Worm (Caenorhabditis elegans) whole organism, young adult: ENCODE measurements around the gene F07C4.10.

ENCODE experiments used
- F33H1.4 ChIP-seq: fragments of 200-800 bp; sonication (Bioruptor generic); IDR thresholded peaks from 2 replicates; pipeline ENCODE4 v1.3.6; 2022; ENCODE audit warnings: missing genetic modification reagents, missing genetic modification characterization, missing compliant biosample characterization
- ama-1 ChIP-seq, 3 experiments: fragments of 150-350 bp in 1 of 3; sonication (generic microtip) in 2 of 3; optimal IDR thresholded peaks; 2 replicates each; lab custom pipeline; 2014 to 2018; ENCODE audit warnings: missing biosample characterization in 2 of 3, missing genetic modification characterization in 2 of 3, missing genetic modification reagents in 2 of 3
- attf-6 ChIP-seq: fragments of 200-800 bp; sonication (Bioruptor generic); IDR thresholded peaks from 2 replicates; pipeline ENCODE4 v1.3.6; 2022; ENCODE audit warnings: missing genetic modification reagents, missing genetic modification characterization, missing compliant biosample characterization
- cebp-2 ChIP-seq: fragments of 200-800 bp; sonication (Bioruptor generic); IDR thresholded peaks from 2 replicates; pipeline ENCODE4 v1.3.6; 2022; ENCODE audit warnings: missing genetic modification characterization, missing compliant biosample characterization
- hmg-1.2 ChIP-seq: fragments of 200-800 bp; sonication (Bioruptor generic); IDR thresholded peaks from 2 replicates; pipeline ENCODE4 v1.3.6; 2022; ENCODE audit warnings: missing genetic modification reagents, missing genetic modification characterization, missing compliant biosample characterization
- madf-10 ChIP-seq: sonication (generic microtip); optimal IDR thresholded peaks from 2 replicates; lab custom pipeline; 2016; ENCODE audit warnings: mild to moderate bottlenecking, missing genetic modification characterization, missing compliant biosample characterization
- nfya-1 ChIP-seq: sonication (generic microtip); optimal IDR thresholded peaks from 2 replicates; lab custom pipeline; 2017; ENCODE audit warnings: antibody characterized with exemption, missing compliant biosample characterization, missing genetic modification characterization, borderline replicate concordance; ENCODE audit not compliant: insufficient read depth
- snpc-4 ChIP-seq, 5 experiments: fragments of 150-350 bp in 1 of 5; sonication (generic microtip) in 4 of 5; optimal IDR thresholded peaks; 2 replicates each; lab custom pipeline; 2014 to 2018; ENCODE audit warnings: missing genetic modification characterization in 5 of 5, missing biosample characterization in 3 of 5, antibody characterized with exemption in 2 of 5, mild to moderate bottlenecking in 2 of 5, missing compliant biosample characterization in 2 of 5, missing genotype in 2 of 5, moderate library complexity in 2 of 5, missing genetic modification reagents in 1 of 5
- tbx-9 ChIP-seq: sonication (generic microtip); optimal IDR thresholded peaks from 2 replicates; lab custom pipeline; 2016; ENCODE audit warnings: borderline replicate concordance, missing genetic modification characterization, inconsistent platforms, missing compliant biosample characterization
- zfh-2 ChIP-seq: fragments of 200-800 bp; sonication (Bioruptor generic); conservative IDR thresholded peaks from 2 replicates; pipeline ENCODE4 v1.3.6; 2022; ENCODE audit warnings: missing genetic modification reagents, missing genetic modification characterization, missing compliant biosample characterization
- ztf-25 ChIP-seq: fragments of 200-800 bp; sonication (Bioruptor generic); IDR thresholded peaks from 2 replicates; pipeline ENCODE4 v1.3.6; 2022; ENCODE audit warnings: missing genetic modification reagents, missing genetic modification characterization, missing compliant biosample characterization

- TF ChIP-seq ama-1 (optimal IDR thresholded peaks at IDR 0.05; lab: Kevin White, UChicago) (no peak), ama-1 (GFP tag; optimal IDR thresholded peaks at IDR 0.05; lab: Kevin White, UChicago) (no peak), ztf-25 (GFP tag; lab: Robert Waterston, UW) (no peak), hmg-1.2 (GFP tag; lab: Robert Waterston, UW) (no peak), snpc-4 (GFP tag; optimal IDR thresholded peaks at IDR 0.05; lab: Kevin White, UChicago) (no peak), snpc-4 (tag; optimal IDR thresholded peaks at IDR 0.05; lab: Kevin White, UChicago) (no peak), attf-6 (GFP tag; lab: Robert Waterston, UW) (no peak), zfh-2 (GFP tag; lab: Robert Waterston, UW) (no peak), tbx-9 (tag; lab: Kevin White, UChicago) (no peak), F33H1.4 (GFP tag; lab: Robert Waterston, UW) (no peak), madf-10 (tag; lab: Kevin White, UChicago) (no peak), cebp-2 (GFP tag; lab: Robert Waterston, UW) (no peak), nfya-1 (no peak)
These were observed 2.0 kb upstream of the F07C4.10 start for ce11 chrV:7641718-7642117.
